Fruit fly (Drosophila melanogaster) whole organism, embryonic: ENCODE results near the gene Gr97a.
A peak's percentile ranks its signal among the peaks of the same experiment; 100 is the strongest.

ENCODE experiments used
- Abd-B ChIP-seq: fragments of 200-800 bp; sonication (Bioruptor generic); optimal IDR thresholded peaks from 2 replicates; lab custom pipeline; 2018; ENCODE audit warnings: missing biosample characterization, mild to moderate bottlenecking, missing genetic modification characterization, moderate library complexity
- BEAF-32 ChIP-seq: fragments of 200-800 bp; sonication (Bioruptor generic); optimal IDR thresholded peaks from 3 replicates; lab custom pipeline; 2017; ENCODE audit warnings: missing biosample characterization, missing genetic modification characterization, mild to moderate bottlenecking, moderate library complexity, missing genetic modification reagents
- CG10267 ChIP-seq: fragments of 200-800 bp; sonication (Bioruptor generic); optimal IDR thresholded peaks from 2 replicates; lab custom pipeline; 2018; ENCODE audit warnings: missing biosample characterization, mild to moderate bottlenecking, missing genetic modification characterization, moderate library complexity
- CG11247 ChIP-seq: fragments of 200-800 bp; sonication (Bioruptor generic); IDR thresholded peaks from 2 replicates; pipeline ENCODE4 v1.3.6; 2022; ENCODE audit warnings: missing biosample characterization, missing genetic modification characterization
- CG12391 ChIP-seq: fragments of 200-800 bp; sonication (Bioruptor generic); optimal IDR thresholded peaks from 3 replicates; lab custom pipeline; 2018; ENCODE audit warnings: missing biosample characterization, mild to moderate bottlenecking, missing genetic modification characterization, moderate library complexity
- CG13123 ChIP-seq: fragments of 200-800 bp; sonication (Bioruptor generic); optimal IDR thresholded peaks from 2 replicates; lab custom pipeline; 2016; ENCODE audit warnings: missing biosample characterization, missing genetic modification characterization
- CG13624 ChIP-seq: fragments of 200-800 bp; sonication (Bioruptor generic); optimal IDR thresholded peaks from 2 replicates; lab custom pipeline; 2016; ENCODE audit warnings: missing biosample characterization, missing genetic modification characterization
- CG14014 ChIP-seq: fragments of 200-800 bp; sonication (Bioruptor generic); IDR thresholded peaks from 2 replicates; pipeline ENCODE4 v1.3.6; 2022; ENCODE audit warnings: missing biosample characterization, missing genetic modification characterization
- CG17385 ChIP-seq: fragments of 200-800 bp; sonication (Bioruptor generic); optimal IDR thresholded peaks from 3 replicates; lab custom pipeline; 2018; ENCODE audit warnings: missing biosample characterization, mild to moderate bottlenecking, missing genetic modification characterization
- CG18619 ChIP-seq: fragments of 200-800 bp; sonication (Bioruptor generic); optimal IDR thresholded peaks from 3 replicates; lab custom pipeline; 2017; ENCODE audit warnings: missing biosample characterization, mild to moderate bottlenecking, missing genetic modification characterization
- CG2678 ChIP-seq: fragments of 200-800 bp; sonication (Bioruptor generic); optimal IDR thresholded peaks from 3 replicates; lab custom pipeline; 2019; ENCODE audit warnings: missing biosample characterization, mild to moderate bottlenecking, missing genetic modification characterization, moderate library complexity
- CG34224 ChIP-seq: fragments of 200-800 bp; sonication (Bioruptor generic); IDR thresholded peaks from 3 replicates; pipeline ENCODE4 v1.3.6; 2022; ENCODE audit warnings: missing biosample characterization, missing genetic modification characterization; ENCODE audit not compliant: partially characterized antibody
- CG3995 ChIP-seq: fragments of 200-800 bp; sonication (Bioruptor generic); optimal IDR thresholded peaks from 3 replicates; lab custom pipeline; 2016; ENCODE audit warnings: missing biosample characterization, missing genetic modification characterization
- CG4854 ChIP-seq: fragments of 200-800 bp; sonication (Bioruptor generic); optimal IDR thresholded peaks from 2 replicates; lab custom pipeline; 2016; ENCODE audit warnings: missing biosample characterization, missing genetic modification characterization, inconsistent platforms
- CG6791 ChIP-seq: fragments of 200-800 bp; sonication (Bioruptor generic); IDR thresholded peaks from 3 replicates; pipeline ENCODE4 v1.3.6; 2022; ENCODE audit warnings: missing biosample characterization, missing genetic modification characterization; ENCODE audit not compliant: partially characterized antibody
- CG7786 ChIP-seq: fragments of 200-800 bp; sonication (Bioruptor generic); optimal IDR thresholded peaks from 2 replicates; lab custom pipeline; 2016; ENCODE audit warnings: missing biosample characterization, missing genetic modification characterization
- CG7928 ChIP-seq: fragments of 200-800 bp; sonication (Bioruptor generic); optimal IDR thresholded peaks from 2 replicates; lab custom pipeline; 2017; ENCODE audit warnings: missing biosample characterization, mild to moderate bottlenecking, missing genetic modification characterization
- CG7987 ChIP-seq: fragments of 200-800 bp; sonication (Bioruptor generic); optimal IDR thresholded peaks from 2 replicates; lab custom pipeline; 2018; ENCODE audit warnings: missing biosample characterization, mild to moderate bottlenecking, missing genetic modification characterization, moderate library complexity
- CG9215 ChIP-seq: fragments of 200-800 bp; sonication (Bioruptor generic); IDR thresholded peaks from 2 replicates; pipeline ENCODE4 v1.3.6; 2022; ENCODE audit warnings: missing biosample characterization, missing genetic modification characterization
- D19A ChIP-seq: fragments of 200-800 bp; optimal IDR thresholded peaks from 3 replicates; lab custom pipeline; 2019; ENCODE audit warnings: missing biosample characterization, mild to moderate bottlenecking, missing genetic modification characterization, moderate library complexity
- Dek ChIP-seq: fragments of 200-800 bp; sonication (Bioruptor generic); optimal IDR thresholded peaks from 3 replicates; lab custom pipeline; 2019; ENCODE audit warnings: missing biosample characterization, mild to moderate bottlenecking, missing genetic modification characterization, moderate library complexity
- Elba2 ChIP-seq: fragments of 200-800 bp; sonication (Bioruptor generic); optimal IDR thresholded peaks from 3 replicates; lab custom pipeline; 2016; ENCODE audit warnings: missing biosample characterization, missing genetic modification characterization
- Ets65A ChIP-seq: fragments of 200-800 bp; sonication (Bioruptor generic); peaks from one replicate; lab custom pipeline; 2016; ENCODE audit warnings: missing biosample characterization, missing genetic modification characterization
- HLHmδ ChIP-seq: fragments of 200-800 bp; sonication (Bioruptor generic); optimal IDR thresholded peaks from 2 replicates; lab custom pipeline; 2018; ENCODE audit warnings: missing biosample characterization, mild to moderate bottlenecking, missing genetic modification characterization, moderate library complexity
- Hmr ChIP-seq: fragments of 200-800 bp; sonication (Bioruptor generic); optimal IDR thresholded peaks from 3 replicates; lab custom pipeline; 2017; ENCODE audit warnings: mild to moderate bottlenecking, missing biosample characterization, missing genetic modification reagents, missing genetic modification characterization
- Jarid2 ChIP-seq: fragments of 200-800 bp; sonication (Bioruptor generic); optimal IDR thresholded peaks from 3 replicates; lab custom pipeline; 2017; ENCODE audit warnings: mild to moderate bottlenecking, missing biosample characterization, missing genetic modification reagents, missing genetic modification characterization
- Oli ChIP-seq: fragments of 200-800 bp; sonication (Bioruptor generic); optimal IDR thresholded peaks from 2 replicates; lab custom pipeline; 2018; ENCODE audit warnings: missing biosample characterization, mild to moderate bottlenecking, missing genetic modification characterization, moderate library complexity
- PHDP ChIP-seq: fragments of 200-800 bp; sonication (Bioruptor generic); optimal IDR thresholded peaks from 3 replicates; lab custom pipeline; 2018; ENCODE audit warnings: missing biosample characterization, mild to moderate bottlenecking, missing genetic modification characterization, moderate library complexity
- Pdp1 ChIP-seq, 2 experiments: fragments of 200-800 bp; sonication (Bioruptor generic); optimal IDR thresholded peaks; 3 replicates each; lab custom pipeline; 2016; ENCODE audit warnings: missing biosample characterization in 2 of 2, missing genetic modification characterization in 2 of 2, mild to moderate bottlenecking in 1 of 2, moderate library complexity in 1 of 2
- Stat92E ChIP-seq, 3 experiments: fragments of >200 bp in 2 of 3; fragments of 200-800 bp in 1 of 3; sonication (Bioruptor generic) in 1 of 3; optimal IDR thresholded peaks; 2 replicates each; lab custom pipeline; 2017 to 2019; ENCODE audit warnings: missing biosample characterization in 3 of 3, missing genetic modification characterization in 3 of 3, mild to moderate bottlenecking in 1 of 3, moderate library complexity in 1 of 3
- chn ChIP-seq: fragments of 200-800 bp; sonication (Bioruptor generic); optimal IDR thresholded peaks from 2 replicates; lab custom pipeline; 2016; ENCODE audit warnings: missing biosample characterization, missing genetic modification characterization
- crp ChIP-seq, 2 experiments: fragments of 200-800 bp; sonication (Bioruptor generic); optimal IDR thresholded peaks; 2 replicates in 1 of 2; 3 replicates in 1 of 2; lab custom pipeline; 2017; ENCODE audit warnings: missing biosample characterization in 2 of 2, missing genetic modification characterization in 2 of 2, mild to moderate bottlenecking in 1 of 2, moderate library complexity in 1 of 2
- danr ChIP-seq: fragments of 200-800 bp; sonication (Bioruptor generic); IDR thresholded peaks from 2 replicates; pipeline ENCODE4 v1.3.6; 2022; ENCODE audit warnings: missing biosample characterization, missing genetic modification characterization
- disco-r ChIP-seq: fragments of 200-800 bp; sonication (Bioruptor generic); optimal IDR thresholded peaks from 2 replicates; lab custom pipeline; 2016; ENCODE audit warnings: missing biosample characterization, missing genetic modification characterization
- dpn ChIP-seq, 2 experiments: fragments of 200-800 bp; sonication (Bioruptor generic); optimal IDR thresholded peaks; 3 replicates each; lab custom pipeline; 2016; ENCODE audit warnings: missing biosample characterization in 2 of 2, missing genetic modification characterization in 2 of 2
- dysf ChIP-seq: fragments of 200-800 bp; sonication (Bioruptor generic); IDR thresholded peaks from 3 replicates; pipeline ENCODE4 v1.3.6; 2022; ENCODE audit warnings: missing biosample characterization, missing genetic modification characterization
- ftz-f1 ChIP-seq: fragments of 200-800 bp; sonication (Bioruptor generic); optimal IDR thresholded peaks from 2 replicates; lab custom pipeline; 2016; ENCODE audit warnings: missing biosample characterization, missing genetic modification characterization
- grau ChIP-seq: fragments of 200-800 bp; optimal IDR thresholded peaks from 3 replicates; lab custom pipeline; 2019; ENCODE audit warnings: missing biosample characterization, mild to moderate bottlenecking, missing genetic modification characterization, moderate library complexity
- gro ChIP-seq: fragments of 200-800 bp; sonication (Bioruptor generic); optimal IDR thresholded peaks from 2 replicates; lab custom pipeline; 2016; ENCODE audit warnings: missing biosample characterization, missing genetic modification characterization
- lmd ChIP-seq: fragments of 200-800 bp; sonication (Bioruptor generic); IDR thresholded peaks from 2 replicates; pipeline ENCODE4 v1.3.6; 2022; ENCODE audit warnings: missing biosample characterization, missing genetic modification characterization
- pnt ChIP-seq: fragments of 200-800 bp; sonication (Bioruptor generic); optimal IDR thresholded peaks from 3 replicates; lab custom pipeline; 2016; ENCODE audit warnings: missing biosample characterization, missing genetic modification characterization
- row ChIP-seq: fragments of 200-800 bp; sonication (Bioruptor generic); IDR thresholded peaks from 3 replicates; pipeline ENCODE4 v1.3.6; 2022; ENCODE audit warnings: missing biosample characterization, missing genetic modification characterization
- sc ChIP-seq, 3 experiments: fragments of >200 bp in 2 of 3; fragments of 200-800 bp in 1 of 3; sonication (Bioruptor generic) in 1 of 3; optimal IDR thresholded peaks; 2 replicates in 2 of 3; 3 replicates in 1 of 3; lab custom pipeline; 2017; ENCODE audit warnings: mild to moderate bottlenecking in 1 of 3, missing biosample characterization in 1 of 3, missing genetic modification characterization in 1 of 3, missing genetic modification reagents in 1 of 3
- sens ChIP-seq: fragments of 200-800 bp; sonication (Bioruptor generic); peaks from one replicate; lab custom pipeline; 2016; ENCODE audit warnings: missing biosample characterization, missing genetic modification characterization
- tgo ChIP-seq: fragments of 200-800 bp; sonication (Bioruptor generic); IDR thresholded peaks from 3 replicates; pipeline ENCODE4 v1.3.6; 2022; ENCODE audit warnings: missing biosample characterization, missing genetic modification characterization
- wdn ChIP-seq: fragments of 200-800 bp; sonication (Bioruptor generic); IDR thresholded peaks from 2 replicates; pipeline ENCODE4 v1.3.6; 2022; ENCODE audit warnings: missing biosample characterization, missing genetic modification characterization

Gr97a gene

DNA sequence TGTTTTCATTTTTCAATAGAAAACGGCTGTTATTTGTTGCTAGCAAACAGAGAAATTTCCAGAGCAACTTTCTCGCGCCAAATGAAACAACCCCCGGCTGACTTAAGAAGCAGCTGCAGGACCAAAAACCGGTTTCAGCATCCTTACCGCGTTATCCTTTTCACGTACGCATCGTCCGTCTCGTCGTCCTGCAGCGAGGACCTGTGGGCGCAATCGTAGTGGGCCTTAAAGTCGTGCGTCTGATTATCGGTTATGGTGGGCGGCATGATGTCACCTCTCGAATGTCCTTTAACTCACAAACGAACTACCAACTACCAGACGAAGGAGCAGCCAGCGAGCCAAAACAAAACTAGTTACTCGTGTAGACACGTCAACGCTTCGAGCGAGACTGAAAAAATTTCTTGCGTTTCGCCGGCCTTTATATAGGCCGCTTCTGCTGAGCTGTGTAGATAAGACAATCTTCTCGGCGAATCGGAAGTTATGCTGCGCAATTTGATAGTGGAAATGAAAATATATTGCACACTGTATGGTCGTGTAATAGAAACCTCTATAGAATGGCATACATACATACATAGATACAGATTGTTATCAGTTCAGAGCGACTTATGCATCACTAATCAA is 13.3 kb downstream of the Gr97a start (continued):
- TF ChIP-seq CG7987 (GFP tag; lab: Kevin White, UChicago) (peak; percentile 6), Pdp1 (GFP tag; optimal IDR thresholded peaks at IDR 0.05; lab: Kevin White, UChicago) (peak in 1 of 2 experiments; percentile 33), sens (GFP tag; lab: Kevin White, UChicago) (peak; percentile 41), CG10267 (tag; lab: Kevin White, UChicago) (no peak), dysf (GFP tag; lab: Robert Waterston, UW) (0 out of 3 replicates have a peak, but pooled peaks have one; percentile 8), CG17385 (GFP tag; lab: Kevin White, UChicago) (no peak), Jarid2 (GFP tag; lab: Kevin White, UChicago) (no peak)

dm6 chr3R:26952200-26952856 is 14.0 kb downstream of the Gr97a start:
- TF ChIP-seq CG9215 (GFP tag; lab: Robert Waterston, UW) = no peak
- peak; percentile 65 for TF ChIP-seq ftz-f1 (GFP tag; lab: Kevin White, UChicago)
- TF ChIP-seq CG3995 (GFP tag; lab: Kevin White, UChicago) = peak; percentile 7
- TF ChIP-seq CG11247 (GFP tag; lab: Robert Waterston, UW) = no peak
- no peak for TF ChIP-seq HLHmδ (GFP tag; lab: Kevin White, UChicago)
- TF ChIP-seq CG14014 (GFP tag; lab: Robert Waterston, UW) = 0 out of 2 replicates have a peak, but pooled peaks have one; percentile 16
- no peak for TF ChIP-seq sc (optimal IDR thresholded peaks at IDR 0.05; lab: Kevin White, UChicago)
- TF ChIP-seq sc (GFP tag; optimal IDR thresholded peaks at IDR 0.05; lab: Kevin White, UChicago) = no peak
- no peak for TF ChIP-seq BEAF-32 (GFP tag; lab: Kevin White, UChicago)
- TF ChIP-seq D19A (tag; lab: Kevin White, UChicago) = peak; percentile 49
- peak; percentile 69 for TF ChIP-seq gro (GFP tag; lab: Kevin White, UChicago)
- no peak for TF ChIP-seq pnt (GFP tag; lab: Kevin White, UChicago)
- no peak for TF ChIP-seq Elba2 (GFP tag; lab: Kevin White, UChicago)
- TF ChIP-seq wdn = no peak
- peak; percentile 24 for TF ChIP-seq chn (GFP tag; lab: Kevin White, UChicago)
- TF ChIP-seq CG13624 = peak; percentile 30
- peak; percentile 84 for TF ChIP-seq Ets65A (GFP tag; lab: Kevin White, UChicago)
- TF ChIP-seq CG18619 = no peak
- peak; percentile 3 for TF ChIP-seq PHDP (tag; lab: Kevin White, UChicago)
- peak; percentile 54 for TF ChIP-seq Hmr
- TF ChIP-seq dpn (GFP tag; optimal IDR thresholded peaks at IDR 0.05; lab: Kevin White, UChicago) = peak in 1 of 2 experiments; percentile 19
- peak; percentile 23 for TF ChIP-seq CG12391 (tag; lab: Kevin White, UChicago)
- peak; percentile 8 for TF ChIP-seq Dek (tag; lab: Kevin White, UChicago)
- TF ChIP-seq CG7786 (GFP tag; lab: Kevin White, UChicago) = no peak
- TF ChIP-seq CG6791 (GFP tag; lab: Robert Waterston, UW) = no peak
- TF ChIP-seq danr (GFP tag; lab: Robert Waterston, UW) = no peak
- no peak for TF ChIP-seq CG34224 (GFP tag; lab: Robert Waterston, UW)
- no peak for TF ChIP-seq CG7928 (GFP tag; lab: Kevin White, UChicago)
- TF ChIP-seq grau = peak; percentile 41
- no peak for TF ChIP-seq lmd
- TF ChIP-seq CG13123 = no peak
- no peak for TF ChIP-seq disco-r (GFP tag; lab: Kevin White, UChicago)
- TF ChIP-seq CG2678 (tag; lab: Kevin White, UChicago) = peak; percentile 41
- no peak for TF ChIP-seq tgo (GFP tag; lab: Robert Waterston, UW)
- no peak for TF ChIP-seq Abd-B
- no peak for TF ChIP-seq Stat92E (GFP tag; optimal IDR thresholded peaks at IDR 0.05; lab: Kevin White, UChicago)
- TF ChIP-seq row = peak; percentile 53; the same call in 2 of the 3 replicates
- peak; percentile 7 for TF ChIP-seq CG4854 (GFP tag; lab: Kevin White, UChicago)
- TF ChIP-seq crp (GFP tag; optimal IDR thresholded peaks at IDR 0.05; lab: Kevin White, UChicago) = no peak
- TF ChIP-seq Oli = no peak
